Worm (Caenorhabditis elegans) whole organism, L3 larva: Measurements from ENCODE around the gene inx-1.

ENCODE experiments used
- R02D3.7 ChIP-seq: fragments of 150-350 bp; optimal IDR thresholded peaks from 2 replicates; lab custom pipeline; 2014; ENCODE audit warnings: missing biosample characterization, missing genetic modification characterization
- elt-2 ChIP-seq: sonication (generic microtip); optimal IDR thresholded peaks from 2 replicates; lab custom pipeline; 2016; ENCODE audit warnings: missing genetic modification reagents, mild to moderate bottlenecking, missing genetic modification characterization, missing compliant biosample characterization
- lin-39 ChIP-seq: fragments of 150-350 bp; optimal IDR thresholded peaks from 2 replicates; lab custom pipeline; 2018; ENCODE audit warnings: missing biosample characterization, missing genetic modification reagents, missing genetic modification characterization
- lsy-12 ChIP-seq: sonication (generic microtip); optimal IDR thresholded peaks from 2 replicates; lab custom pipeline; 2016; ENCODE audit warnings: mild to moderate bottlenecking, missing genetic modification characterization, missing compliant biosample characterization
- nhr-11 ChIP-seq: fragments of 150-350 bp; optimal IDR thresholded peaks from 2 replicates; lab custom pipeline; 2014; ENCODE audit warnings: missing biosample characterization, missing genetic modification characterization
- unc-62 ChIP-seq: fragments of 150-350 bp; sonication (generic microtip); optimal IDR thresholded peaks from 4 replicates; lab custom pipeline; 2014; ENCODE audit warnings: missing biosample characterization, missing genetic modification reagents, missing genetic modification characterization

DNA sequence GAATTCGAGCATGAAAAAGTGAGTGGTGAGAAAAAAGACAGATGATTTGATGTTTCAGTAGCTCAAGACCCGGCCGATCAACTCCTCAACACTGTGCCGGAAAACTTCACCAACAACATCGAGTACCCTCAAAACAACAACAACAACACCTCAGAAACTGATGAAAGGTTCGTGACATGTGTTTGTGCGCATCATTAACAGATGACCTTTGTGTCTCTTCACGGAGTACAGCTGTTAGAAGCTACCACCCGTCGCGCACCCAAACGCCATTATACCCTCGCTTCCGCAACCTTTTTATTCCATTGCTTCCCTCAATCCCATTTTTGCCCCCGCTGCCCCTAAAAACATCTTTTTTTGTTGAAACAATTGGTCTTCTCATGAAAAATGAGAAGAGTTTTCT, 40.9 kb downstream of the inx-1 start:
- peak; percentile 25 for TF ChIP-seq lin-39 (tag; lab: Kevin White, UChicago)
- no peak for TF ChIP-seq nhr-11 (tag; lab: Kevin White, UChicago)
- no peak for TF ChIP-seq unc-62 (GFP tag; lab: Kevin White, UChicago)
- TF ChIP-seq lsy-12 (tag; lab: Kevin White, UChicago): no peak
- no peak for TF ChIP-seq elt-2 (tag; lab: Kevin White, UChicago)
- no peak for TF ChIP-seq R02D3.7 (tag; lab: Kevin White, UChicago)
